Worm (Caenorhabditis elegans) whole organism, L1 larva: ENCODE data around the gene tyr-6.

Source experiments
- C04F5.9 ChIP-seq: sonication (generic microtip); optimal IDR thresholded peaks from 2 replicates; lab custom pipeline; 2016; ENCODE audit warnings: missing genetic modification characterization, missing compliant biosample characterization
- Y116A8C.19 ChIP-seq: sonication (generic microtip); optimal IDR thresholded peaks from 2 replicates; lab custom pipeline; 2016; ENCODE audit warnings: missing compliant biosample characterization, missing genetic modification characterization, borderline replicate concordance
- alr-1 ChIP-seq: fragments of 200-800 bp; sonication (Bioruptor generic); optimal IDR thresholded peaks from 2 replicates; lab custom pipeline; 2018; ENCODE audit warnings: borderline replicate concordance, mild to moderate bottlenecking, missing genetic modification characterization, missing compliant biosample characterization
- ama-1 ChIP-seq: fragments of 150-350 bp; optimal IDR thresholded peaks from 2 replicates; lab custom pipeline; 2014
- blmp-1 ChIP-seq: fragments of 150-350 bp; optimal IDR thresholded peaks from 2 replicates; lab custom pipeline; 2014; ENCODE audit warnings: missing biosample characterization, missing genetic modification characterization
- ceh-63 ChIP-seq: fragments of 200-800 bp; sonication (Bioruptor generic); optimal IDR thresholded peaks from 2 replicates; lab custom pipeline; 2018; ENCODE audit warnings: mild to moderate bottlenecking, missing genetic modification characterization, missing compliant biosample characterization
- ceh-82 ChIP-seq, 3 experiments: fragments of 150-350 bp in 1 of 3; sonication (generic microtip) in 2 of 3; optimal IDR thresholded peaks; 2 replicates each; lab custom pipeline; 2014 to 2017; ENCODE audit warnings: missing biosample characterization in 3 of 3, missing genetic modification characterization in 3 of 3
- ceh-88 ChIP-seq: fragments of 200-800 bp; sonication (Bioruptor generic); IDR thresholded peaks from 2 replicates; pipeline ENCODE4 v1.3.6; 2022; ENCODE audit warnings: missing genetic modification characterization, missing compliant biosample characterization
- ceh-90 ChIP-seq: sonication (generic microtip); optimal IDR thresholded peaks from 2 replicates; lab custom pipeline; 2016; ENCODE audit warnings: missing genetic modification characterization, missing compliant biosample characterization
- dsc-1 ChIP-seq: sonication (generic microtip); optimal IDR thresholded peaks from 2 replicates; lab custom pipeline; 2016; ENCODE audit warnings: mild to moderate bottlenecking, missing genetic modification characterization, missing compliant biosample characterization
- efl-1 ChIP-seq, 4 experiments: fragments of 150-350 bp; optimal IDR thresholded peaks in 3 of 4; peaks in 1 of 4; 1 replicate in 1 of 4; 2 replicates in 3 of 4; lab custom pipeline; 2014; ENCODE audit warnings: missing biosample characterization in 2 of 4, missing genetic modification characterization in 2 of 4, missing genetic modification reagents in 2 of 4
- egl-13 ChIP-seq: sonication (generic microtip); optimal IDR thresholded peaks from 2 replicates; lab custom pipeline; 2016; ENCODE audit warnings: missing genotype, missing genetic modification reagents, missing genetic modification characterization, missing compliant biosample characterization
- elt-2 ChIP-seq: sonication (generic microtip); optimal IDR thresholded peaks from 2 replicates; lab custom pipeline; 2016; ENCODE audit warnings: missing genetic modification characterization, mild to moderate bottlenecking, inconsistent platforms, missing compliant biosample characterization, missing genetic modification reagents
- elt-3 ChIP-seq, 6 experiments: fragments of 150-350 bp in 1 of 6; sonication (generic microtip); optimal IDR thresholded peaks; 2 replicates each; lab custom pipeline; 2017 to 2018; ENCODE audit warnings: missing biosample characterization in 6 of 6, missing genetic modification characterization in 6 of 6, inconsistent platforms in 1 of 6
- ets-5 ChIP-seq: fragments of 200-800 bp; sonication (Bioruptor generic); IDR thresholded peaks from 2 replicates; pipeline ENCODE4 v1.3.6; 2022; ENCODE audit warnings: missing genetic modification characterization, missing compliant biosample characterization
- fkh-10 ChIP-seq: sonication (generic microtip); optimal IDR thresholded peaks from 2 replicates; lab custom pipeline; 2017; ENCODE audit warnings: missing biosample characterization, missing genetic modification reagents, missing genetic modification characterization
- fkh-4 ChIP-seq: sonication (generic microtip); optimal IDR thresholded peaks from 2 replicates; lab custom pipeline; 2016; ENCODE audit warnings: missing compliant biosample characterization, missing genetic modification characterization, borderline replicate concordance
- fkh-8 ChIP-seq: sonication (generic microtip); optimal IDR thresholded peaks from 2 replicates; lab custom pipeline; 2016; ENCODE audit warnings: mild to moderate bottlenecking, missing genetic modification characterization, missing compliant biosample characterization
- fos-1 ChIP-seq: fragments of 150-350 bp; optimal IDR thresholded peaks from 2 replicates; lab custom pipeline; 2014; ENCODE audit warnings: missing biosample characterization, missing genetic modification characterization
- grh-1 ChIP-seq: fragments of 200-800 bp; sonication (Bioruptor generic); IDR thresholded peaks from 2 replicates; pipeline ENCODE4 v1.3.6; 2022; ENCODE audit warnings: missing genetic modification reagents, missing genetic modification characterization, missing compliant biosample characterization
- hlh-4 ChIP-seq: sonication (generic microtip); optimal IDR thresholded peaks from 2 replicates; lab custom pipeline; 2016; ENCODE audit warnings: mild to moderate bottlenecking, missing genetic modification characterization, missing compliant biosample characterization
- irx-1 ChIP-seq: sonication (generic microtip); optimal IDR thresholded peaks from 2 replicates; lab custom pipeline; 2016; ENCODE audit warnings: missing genetic modification characterization, missing compliant biosample characterization
- isw-1 ChIP-seq: fragments of 200-800 bp; sonication (Bioruptor generic); IDR thresholded peaks from 2 replicates; pipeline ENCODE4 v1.3.6; 2022; ENCODE audit warnings: missing genetic modification characterization, missing compliant biosample characterization
- lin-14 ChIP-seq: fragments of 200-800 bp; sonication (Bioruptor generic); optimal IDR thresholded peaks from 2 replicates; lab custom pipeline; 2018; ENCODE audit warnings: mild to moderate bottlenecking, missing genetic modification characterization, moderate library complexity, missing compliant biosample characterization
- lin-35 ChIP-seq, 2 experiments: fragments of 150-350 bp; optimal IDR thresholded peaks; 2 replicates each; lab custom pipeline; 2014; ENCODE audit warnings: missing biosample characterization in 2 of 2, missing genetic modification characterization in 2 of 2, missing genetic modification reagents in 2 of 2
- lir-3 ChIP-seq: sonication (generic microtip); optimal IDR thresholded peaks from 2 replicates; lab custom pipeline; 2016; ENCODE audit warnings: mild to moderate bottlenecking, missing genetic modification characterization, moderate library complexity, missing compliant biosample characterization; ENCODE audit not compliant: poor library complexity
- lsy-2 ChIP-seq, 2 experiments: fragments of 150-350 bp; optimal IDR thresholded peaks; 2 replicates each; lab custom pipeline; 2014; ENCODE audit warnings: missing biosample characterization in 2 of 2, missing genetic modification characterization in 2 of 2
- mdl-1 ChIP-seq, 2 experiments: fragments of 150-350 bp; optimal IDR thresholded peaks; 2 replicates each; lab custom pipeline; 2014 to 2017; ENCODE audit warnings: missing biosample characterization in 2 of 2, missing genetic modification characterization in 2 of 2, inconsistent platforms in 1 of 2
- mep-1 ChIP-seq: fragments of 150-350 bp; optimal IDR thresholded peaks from 2 replicates; lab custom pipeline; 2014; ENCODE audit warnings: missing biosample characterization, missing genetic modification characterization
- nhr-11 ChIP-seq: fragments of 150-350 bp; optimal IDR thresholded peaks from 2 replicates; lab custom pipeline; 2014; ENCODE audit warnings: missing biosample characterization, missing genetic modification characterization
- nhr-20 ChIP-seq: sonication (generic microtip); optimal IDR thresholded peaks from 2 replicates; lab custom pipeline; 2016; ENCODE audit warnings: mild to moderate bottlenecking, missing genetic modification characterization, missing compliant biosample characterization
- nhr-237 ChIP-seq: fragments of 150-350 bp; optimal IDR thresholded peaks from 2 replicates; lab custom pipeline; 2014; ENCODE audit warnings: missing biosample characterization, missing genetic modification characterization
- nhr-76 ChIP-seq: sonication (generic microtip); optimal IDR thresholded peaks from 2 replicates; lab custom pipeline; 2017; ENCODE audit warnings: missing biosample characterization, missing genetic modification characterization
- nhr-77 ChIP-seq: fragments of 150-350 bp; optimal IDR thresholded peaks from 2 replicates; lab custom pipeline; 2014; ENCODE audit warnings: missing biosample characterization, missing genetic modification characterization
- nhr-90 ChIP-seq: sonication (generic microtip); optimal IDR thresholded peaks from 2 replicates; lab custom pipeline; 2016; ENCODE audit warnings: mild to moderate bottlenecking, missing genetic modification characterization, missing compliant biosample characterization; ENCODE audit not compliant: poor library complexity
- pag-3 ChIP-seq: sonication (generic microtip); optimal IDR thresholded peaks from 2 replicates; lab custom pipeline; 2017; ENCODE audit warnings: missing genetic modification characterization, mild to moderate bottlenecking, missing compliant biosample characterization, antibody characterized with exemption, borderline replicate concordance; ENCODE audit not compliant: insufficient read depth
- pax-3 ChIP-seq: fragments of 200-800 bp; sonication (Bioruptor generic); optimal IDR thresholded peaks from 2 replicates; lab custom pipeline; 2018; ENCODE audit warnings: mild to moderate bottlenecking, missing genetic modification characterization, moderate library complexity, missing compliant biosample characterization
- pqm-1 ChIP-seq: sonication (generic microtip); optimal IDR thresholded peaks from 3 replicates; lab custom pipeline; 2017; ENCODE audit warnings: missing biosample characterization, missing genetic modification characterization
- skn-1 ChIP-seq: fragments of 150-350 bp; optimal IDR thresholded peaks from 2 replicates; lab custom pipeline; 2014; ENCODE audit warnings: missing biosample characterization, missing genetic modification characterization
- snpc-4 ChIP-seq: fragments of 150-350 bp; optimal IDR thresholded peaks from 2 replicates; lab custom pipeline; 2014; ENCODE audit warnings: missing biosample characterization, missing genetic modification characterization
- snu-23 ChIP-seq: sonication (generic microtip); optimal IDR thresholded peaks from 2 replicates; lab custom pipeline; 2016; ENCODE audit warnings: missing genetic modification characterization, missing compliant biosample characterization
- sup-37 ChIP-seq: fragments of 200-800 bp; sonication (Bioruptor generic); optimal IDR thresholded peaks from 2 replicates; lab custom pipeline; 2018; ENCODE audit warnings: mild to moderate bottlenecking, missing genetic modification characterization, missing compliant biosample characterization
- swsn-7 ChIP-seq: sonication (generic microtip); optimal IDR thresholded peaks from 2 replicates; lab custom pipeline; 2016; ENCODE audit warnings: missing genetic modification characterization, missing compliant biosample characterization
- tbx-2 ChIP-seq: sonication (generic microtip); optimal IDR thresholded peaks from 2 replicates; lab custom pipeline; 2016; ENCODE audit warnings: missing genetic modification characterization, missing compliant biosample characterization
- unc-130 ChIP-seq: fragments of 150-350 bp; optimal IDR thresholded peaks from 2 replicates; lab custom pipeline; 2017; ENCODE audit warnings: missing biosample characterization, missing genetic modification characterization, inconsistent platforms
- unc-98 ChIP-seq: fragments of 200-800 bp; sonication (Bioruptor generic); IDR thresholded peaks from 2 replicates; pipeline ENCODE4 v1.3.6; 2022; ENCODE audit warnings: missing genetic modification characterization, missing compliant biosample characterization
- xbp-1 ChIP-seq: sonication (generic microtip); optimal IDR thresholded peaks from 2 replicates; lab custom pipeline; 2016; ENCODE audit warnings: missing genetic modification characterization, missing compliant biosample characterization
- zip-4 ChIP-seq: fragments of 200-800 bp; sonication (Bioruptor generic); optimal IDR thresholded peaks from 2 replicates; lab custom pipeline; 2018; ENCODE audit warnings: mild to moderate bottlenecking, missing genetic modification characterization, moderate library complexity, missing compliant biosample characterization
- ztf-4 ChIP-seq: fragments of 150-350 bp; optimal IDR thresholded peaks from 2 replicates; lab custom pipeline; 2014; ENCODE audit warnings: missing biosample characterization, missing genetic modification characterization

The tyr-6 gene

DNA sequence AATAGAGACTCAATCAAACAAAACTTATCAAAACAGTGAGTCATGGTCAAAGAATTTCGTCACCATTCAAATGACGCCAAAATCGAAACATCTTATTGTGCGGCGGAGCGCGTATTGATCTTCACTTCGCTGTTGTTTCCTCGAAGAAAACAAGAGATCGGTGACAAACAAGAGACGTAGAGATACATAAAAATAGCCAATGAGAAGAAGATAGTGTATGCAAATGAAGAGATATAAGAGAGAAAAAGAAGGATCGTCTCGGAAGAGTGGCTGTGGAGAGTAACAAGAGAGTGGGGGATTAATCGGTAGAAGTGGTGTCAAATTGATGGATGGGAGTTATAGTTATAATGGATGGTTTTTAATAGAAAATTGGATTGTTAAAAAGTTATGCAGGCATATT lies 5.6 kb upstream of the tyr-6 start (continued):
- TF ChIP-seq pax-3 (tag; lab: Kevin White, UChicago) (no peak), fkh-4 (tag; lab: Kevin White, UChicago) (no peak), dsc-1 (tag; lab: Kevin White, UChicago) (peak; percentile 24), ets-5 (GFP tag; lab: Robert Waterston, UW) (no peak), fkh-8 (tag; lab: Kevin White, UChicago) (peak; percentile 3), hlh-4 (tag; lab: Kevin White, UChicago) (no peak), blmp-1 (peak; percentile 75), nhr-76 (no peak), isw-1 (GFP tag; lab: Robert Waterston, UW) (no peak; the same call in 1 of the 2 replicates), irx-1 (tag; lab: Kevin White, UChicago) (peak; percentile 47), ceh-82 (tag; optimal IDR thresholded peaks at IDR 0.05; lab: Kevin White, UChicago) (peak in 2 of 3 experiments; percentile 31 to 43), nhr-11 (no peak)

ce11 chrIV:6480978-6481377 lies 657 bp downstream of the tyr-6 start:
- TF ChIP-seq nhr-237 (tag; lab: Kevin White, UChicago) (no peak), isw-1 (GFP tag; lab: Robert Waterston, UW) (no peak), nhr-20 (tag; lab: Kevin White, UChicago) (peak; percentile 54), ceh-63 (no peak), alr-1 (no peak), Y116A8C.19 (no peak), C04F5.9 (tag; lab: Kevin White, UChicago) (no peak), lir-3 (tag; lab: Kevin White, UChicago) (no peak), snpc-4 (tag; lab: Kevin White, UChicago) (no peak), egl-13 (no peak), fos-1 (no peak), ama-1 (lab: Kevin White, UChicago) (no peak), nhr-77 (tag; lab: Kevin White, UChicago) (peak; percentile 43), pax-3 (tag; lab: Kevin White, UChicago) (no peak), sup-37 (GFP tag; lab: Kevin White, UChicago) (no peak), nhr-90 (tag; lab: Kevin White, UChicago) (peak; percentile 49), lin-14 (peak; percentile 29), unc-130 (tag; lab: Kevin White, UChicago) (no peak), tbx-2 (tag; lab: Kevin White, UChicago) (no peak), elt-3 (tag; optimal IDR thresholded peaks at IDR 0.05; lab: Kevin White, UChicago) (peak in 1 of 6 experiments; percentile 25), fkh-10 (GFP tag; lab: Kevin White, UChicago) (no peak), mep-1 (tag; lab: Kevin White, UChicago) (no peak), ztf-4 (no peak), swsn-7 (tag; lab: Kevin White, UChicago) (peak; percentile 8), ceh-82 (tag; optimal IDR thresholded peaks at IDR 0.05; lab: Kevin White, UChicago) (peak in 1 of 3 experiments; percentile 25), fkh-8 (tag; lab: Kevin White, UChicago) (no peak), ceh-88 (GFP tag; lab: Robert Waterston, UW) (no peak), fkh-4 (tag; lab: Kevin White, UChicago) (no peak), lin-35 (GFP tag; optimal IDR thresholded peaks at IDR 0.05; lab: Kevin White, UChicago) (peak; percentile 23 to 69), zip-4 (GFP tag; lab: Kevin White, UChicago) (no peak), unc-98 (no peak), ets-5 (GFP tag; lab: Robert Waterston, UW) (no peak), grh-1 (GFP tag; lab: Robert Waterston, UW) (no peak), blmp-1 (no peak), pag-3 (no peak), snu-23 (GFP tag; lab: Kevin White, UChicago) (peak; percentile 52), lsy-2 (tag; optimal IDR thresholded peaks at IDR 0.05; lab: Kevin White, UChicago) (no peak), elt-2 (peak; percentile 19), pqm-1 (tag; lab: Kevin White, UChicago) (no peak), efl-1 (optimal IDR thresholded peaks at IDR 0.05; lab: Kevin White, UChicago) (peak in 1 of 2 experiments; percentile 21), efl-1 (GFP tag; optimal IDR thresholded peaks at IDR 0.05 in 1 of 2; lab: Kevin White, UChicago) (peak in 1 of 2 experiments; percentile 89), mdl-1 (tag; optimal IDR thresholded peaks at IDR 0.05; lab: Kevin White, UChicago) (peak in 1 of 2 experiments; percentile 20), xbp-1 (no peak), skn-1 (tag; lab: Kevin White, UChicago) (no peak), ceh-90 (tag; lab: Kevin White, UChicago) (no peak)
